ENCODE assay signal across 1 worm cellular context in the genomic region with DNA sequence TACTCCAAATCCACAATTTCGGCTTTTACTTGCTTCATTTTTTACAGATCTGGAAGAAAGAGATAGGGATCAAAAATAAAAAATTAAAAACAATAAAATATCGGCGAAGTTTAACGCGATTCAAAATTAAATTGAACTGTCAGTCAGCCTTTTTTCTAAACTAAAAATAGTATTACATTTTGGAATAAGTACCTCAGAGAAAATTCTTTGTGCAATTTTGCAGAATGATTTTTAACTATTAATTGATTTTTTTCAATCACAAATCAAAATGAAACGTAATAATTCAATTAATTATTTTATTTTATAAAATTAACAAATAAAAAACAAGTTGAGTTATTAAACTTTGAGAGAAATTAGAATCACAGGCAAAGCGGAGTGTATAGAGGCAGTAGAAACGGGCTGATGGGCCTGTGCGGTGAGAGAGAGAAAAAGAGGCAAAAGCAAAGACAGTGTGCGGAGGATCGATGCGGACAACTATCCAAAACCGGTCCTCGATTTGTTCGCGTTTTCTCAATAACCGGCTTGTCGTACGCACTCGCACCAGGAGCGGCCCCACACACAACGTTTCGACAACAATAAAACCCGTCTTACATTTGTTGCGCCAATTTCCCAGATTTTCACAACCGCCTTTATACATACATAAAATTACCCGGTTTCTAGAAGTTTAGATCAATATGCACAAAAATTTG.
A peak's percentile ranks its signal among the peaks of the same experiment; 100 is the strongest.
TF ChIP-seq lines count a peak whose summit lies in the region.

A gene (minus strand): TSS at position 51 of the 689 bp plus-strand sequence.

TF ChIP-seq in whole organism, L1 larva, 84 proteins besides CTCF, POLR2A, EP300 and RAD21 (continued from another document):
- TF ChIP-seq nhr-47 (tag; optimal IDR thresholded peaks at IDR 0.05; lab: Kevin White, UChicago) (no peak), unc-130 (tag; optimal IDR thresholded peaks at IDR 0.05; lab: Kevin White, UChicago) (no peak), pax-3 (tag; optimal IDR thresholded peaks at IDR 0.05; lab: Kevin White, UChicago) (no peak), grh-1 (GFP tag; IDR thresholded peaks at IDR 0.05; lab: Robert Waterston, UW) (peak; percentile 71; the same call in 1 of the 2 replicates), zag-1 (tag; optimal IDR thresholded peaks at IDR 0.05; lab: Kevin White, UChicago) (no peak), F16B12.6 (tag; optimal IDR thresholded peaks at IDR 0.05; lab: Kevin White, UChicago) (no peak), snu-23 (GFP tag; optimal IDR thresholded peaks at IDR 0.05; lab: Kevin White, UChicago) (no peak), mab-9 (GFP tag; IDR thresholded peaks at IDR 0.05; lab: Robert Waterston, UW) (no peak), blmp-1 (tag; optimal IDR thresholded peaks at IDR 0.05; lab: Kevin White, UChicago) (peak; percentile 54), dsc-1 (tag; optimal IDR thresholded peaks at IDR 0.05; lab: Kevin White, UChicago) (no peak), fos-1 (tag; optimal IDR thresholded peaks at IDR 0.05; lab: Kevin White, UChicago) (no peak), elt-3 (tag; optimal IDR thresholded peaks at IDR 0.05; lab: Kevin White, UChicago) (no peak), lsy-2 (tag; optimal IDR thresholded peaks at IDR 0.05; lab: Kevin White, UChicago) (no peak), nhr-90 (tag; optimal IDR thresholded peaks at IDR 0.05; lab: Kevin White, UChicago; ENCODE audit: poor library complexity) (no peak), dpl-1 (GFP tag; optimal IDR thresholded peaks at IDR 0.05; lab: Kevin White, UChicago) (no peak), nhr-85 (tag; lab: Kevin White, UChicago) (peak; percentile 73), sup-37 (GFP tag; optimal IDR thresholded peaks at IDR 0.05; lab: Kevin White, UChicago) (no peak), tbx-2 (tag; optimal IDR thresholded peaks at IDR 0.05; lab: Kevin White, UChicago) (no peak)
